Fruit fly (Drosophila melanogaster): Measurements from ENCODE around the gene ko.

The ko gene

dm6 chr3L:21121353-21121752 lies 9.6 kb downstream of the ko start, which contains the start of gene CG43938:
TSS of gene CG43938 (plus strand) at chr3L:21121653.
- no peak for TF ChIP-seq CG8478 (optimal IDR thresholded peaks at IDR 0.05)
- TF ChIP-seq CTCF (optimal IDR thresholded peaks at IDR 0.05), result no peak

- no peak for TF ChIP-seq CTCF (optimal IDR thresholded peaks at IDR 0.05)
- no peak for TF ChIP-seq CG8478 (optimal IDR thresholded peaks at IDR 0.05)
Observed at dm6 chr3L:21118602-21119001, 12.4 kb downstream of the ko start.

- TF ChIP-seq CTCF (optimal IDR thresholded peaks at IDR 0.05) (no peak), CG8478 (optimal IDR thresholded peaks at IDR 0.05) (no peak)
Observed at dm6 chr3L:21113061-21113460, 17.9 kb downstream of the ko start.

- no peak for TF ChIP-seq CG8478 (optimal IDR thresholded peaks at IDR 0.05)
- no peak for TF ChIP-seq CTCF (optimal IDR thresholded peaks at IDR 0.05)
Observed at dm6 chr3L:21108454-21108853, 22.5 kb downstream of the ko start.

dm6 chr3L:21106883-21107282 lies 24.1 kb downstream of the ko start:
- TF ChIP-seq CTCF (optimal IDR thresholded peaks at IDR 0.05) (no peak), CG8478 (optimal IDR thresholded peaks at IDR 0.05) (no peak)

- TF ChIP-seq CG8478 (optimal IDR thresholded peaks at IDR 0.05), result no peak
- TF ChIP-seq CTCF (optimal IDR thresholded peaks at IDR 0.05), result no peak
Observed at dm6 chr3L:21104338-21105018, 26.5 kb downstream of the ko start.

- TF ChIP-seq CG8478 (optimal IDR thresholded peaks at IDR 0.05) (no peak), CTCF (optimal IDR thresholded peaks at IDR 0.05) (no peak)
Observed at dm6 chr3L:21101316-21101715, 29.6 kb downstream of the ko start.

- no peak for TF ChIP-seq CG8478 (optimal IDR thresholded peaks at IDR 0.05)
- TF ChIP-seq CTCF (optimal IDR thresholded peaks at IDR 0.05), result no peak
Observed at dm6 chr3L:21100429-21100828, 30.5 kb downstream of the ko start.

- no peak for TF ChIP-seq CTCF (optimal IDR thresholded peaks at IDR 0.05)
- TF ChIP-seq CG8478 (optimal IDR thresholded peaks at IDR 0.05), result no peak
Observed at dm6 chr3L:21099908-21100307, 31.1 kb downstream of the ko start.

- TF ChIP-seq CTCF (optimal IDR thresholded peaks at IDR 0.05) (no peak), CG8478 (optimal IDR thresholded peaks at IDR 0.05) (no peak)
Observed at dm6 chr3L:21099019-21099447, 31.9 kb downstream of the ko start.

- TF ChIP-seq CTCF (optimal IDR thresholded peaks at IDR 0.05) (no peak), CG8478 (optimal IDR thresholded peaks at IDR 0.05) (no peak)
Observed at dm6 chr3L:21098602-21099001, 32.4 kb downstream of the ko start.

dm6 chr3L:21097386-21097785 lies 33.6 kb downstream of the ko start:
- no peak for TF ChIP-seq CTCF (optimal IDR thresholded peaks at IDR 0.05)

- no peak for TF ChIP-seq CG8478 (optimal IDR thresholded peaks at IDR 0.05)
- peak; percentile 64 to 71 for TF ChIP-seq CTCF (optimal IDR thresholded peaks at IDR 0.05)
Observed at dm6 chr3L:21090245-21090644, 40.7 kb downstream of the ko start.

dm6 chr3L:21088889-21089288 lies 42.1 kb downstream of the ko start, which contains the start of gene CG33285:
TSS of gene CG33285 (minus strand) at chr3L:21088989.
- no peak for TF ChIP-seq CG8478 (optimal IDR thresholded peaks at IDR 0.05)
- no peak for TF ChIP-seq CTCF (optimal IDR thresholded peaks at IDR 0.05)

- no peak for TF ChIP-seq CTCF (optimal IDR thresholded peaks at IDR 0.05)
- TF ChIP-seq CG8478 (optimal IDR thresholded peaks at IDR 0.05), result no peak
Observed at dm6 chr3L:21080430-21080829, 50.5 kb downstream of the ko start.

dm6 chr3L:21070063-21070462 lies 60.9 kb downstream of the ko start:
- TF ChIP-seq CTCF (optimal IDR thresholded peaks at IDR 0.05) (no peak), CG8478 (optimal IDR thresholded peaks at IDR 0.05) (no peak)

- no peak for TF ChIP-seq CTCF (optimal IDR thresholded peaks at IDR 0.05)
- TF ChIP-seq CG8478 (optimal IDR thresholded peaks at IDR 0.05), result no peak
Observed at dm6 chr3L:21069453-21069852, 61.5 kb downstream of the ko start.
